Worm (Caenorhabditis elegans) whole organism, early embryonic: ENCODE data around the gene ivd-1.

Experiments
- B0310.2 ChIP-seq: sonication (generic microtip); optimal IDR thresholded peaks from 2 replicates; lab custom pipeline; 2016; ENCODE audit warnings: mild to moderate bottlenecking, missing genetic modification characterization, missing compliant biosample characterization
- F13C5.2 ChIP-seq: sonication (generic microtip); optimal IDR thresholded peaks from 2 replicates; lab custom pipeline; 2017; ENCODE audit warnings: mild to moderate bottlenecking, missing genetic modification characterization, inconsistent platforms, missing compliant biosample characterization
- aly-1 ChIP-seq: sonication (generic microtip); optimal IDR thresholded peaks from 2 replicates; lab custom pipeline; 2016; ENCODE audit warnings: missing genetic modification characterization, missing compliant biosample characterization
- ama-1 ChIP-seq: fragments of 150-350 bp; optimal IDR thresholded peaks from 2 replicates; lab custom pipeline; 2014
- ceh-13 ChIP-seq: fragments of 200-800 bp; sonication (Bioruptor generic); optimal IDR thresholded peaks from 2 replicates; lab custom pipeline; 2018; ENCODE audit warnings: mild to moderate bottlenecking, missing genetic modification characterization, missing compliant biosample characterization
- ceh-36 ChIP-seq: sonication (generic microtip); optimal IDR thresholded peaks from 2 replicates; lab custom pipeline; 2016; ENCODE audit warnings: missing genetic modification characterization, inconsistent platforms, missing compliant biosample characterization
- ets-7 ChIP-seq: sonication (generic microtip); optimal IDR thresholded peaks from 2 replicates; lab custom pipeline; 2016; ENCODE audit warnings: missing genotype, missing genetic modification characterization, missing compliant biosample characterization
- flt-1 ChIP-seq: fragments of 200-800 bp; sonication (Bioruptor generic); IDR thresholded peaks from 2 replicates; pipeline ENCODE4 v1.3.6; 2022; ENCODE audit warnings: missing genetic modification characterization, missing compliant biosample characterization
- hmbx-1 ChIP-seq: sonication (generic microtip); optimal IDR thresholded peaks from 2 replicates; lab custom pipeline; 2016; ENCODE audit warnings: mild to moderate bottlenecking, missing genetic modification characterization, missing compliant biosample characterization
- hmg-4 ChIP-seq: fragments of 200-800 bp; sonication (Bioruptor generic); optimal IDR thresholded peaks from 2 replicates; lab custom pipeline; 2018; ENCODE audit warnings: mild to moderate bottlenecking, missing genetic modification characterization, missing compliant biosample characterization
- hnd-1 ChIP-seq: sonication (generic microtip); optimal IDR thresholded peaks from 2 replicates; lab custom pipeline; 2016; ENCODE audit warnings: missing genetic modification characterization, missing compliant biosample characterization
- pes-1 ChIP-seq: fragments of 200-800 bp; sonication (Bioruptor generic); IDR thresholded peaks from 2 replicates; pipeline ENCODE4 v1.3.6; 2022; ENCODE audit warnings: missing genetic modification reagents, missing genetic modification characterization, missing compliant biosample characterization
- scrt-1 ChIP-seq: fragments of 200-800 bp; sonication (Bioruptor generic); IDR thresholded peaks from 2 replicates; pipeline ENCODE4 v1.3.6; 2022; ENCODE audit warnings: missing genetic modification characterization, missing compliant biosample characterization
- sea-1 ChIP-seq: fragments of 200-800 bp; sonication (Bioruptor generic); conservative IDR thresholded peaks from 2 replicates; pipeline ENCODE4 v1.3.6; 2022; ENCODE audit warnings: missing genetic modification characterization, missing compliant biosample characterization
- tbx-11 ChIP-seq: fragments of 200-800 bp; sonication (Bioruptor generic); IDR thresholded peaks from 2 replicates; pipeline ENCODE4 v1.3.6; 2022; ENCODE audit warnings: missing genetic modification characterization, missing compliant biosample characterization
- tbx-37 ChIP-seq: fragments of 200-800 bp; sonication (Bioruptor generic); conservative IDR thresholded peaks from 2 replicates; pipeline ENCODE4 v1.3.6; 2022; ENCODE audit warnings: missing genetic modification reagents, missing genetic modification characterization, missing compliant biosample characterization
- tra-4 ChIP-seq: sonication (generic microtip); optimal IDR thresholded peaks from 2 replicates; lab custom pipeline; 2017; ENCODE audit warnings: missing genetic modification characterization, missing compliant biosample characterization

Gene ivd-1

ce11 chrIV:5088814-5089322 lies at the start of gene ivd-1:
Gene ivd-1, minus strand, starts transcription at chrIV:5088864.
- TF ChIP-seq tbx-11 (no peak), ets-7 (tag; lab: Kevin White, UChicago) (no peak), ceh-36 (tag; lab: Kevin White, UChicago) (no peak), sea-1 (no peak), scrt-1 (no peak), B0310.2 (no peak), flt-1 (GFP tag; lab: Robert Waterston, UW) (no peak), tra-4 (no peak), hmbx-1 (no peak), ama-1 (lab: Kevin White, UChicago) (no peak), aly-1 (no peak), F13C5.2 (tag; lab: Kevin White, UChicago) (no peak), pes-1 (GFP tag; lab: Robert Waterston, UW) (no peak), hnd-1 (no peak), tbx-37 (no peak), hmg-4 (no peak), ceh-13 (GFP tag; lab: Kevin White, UChicago) (no peak)

- TF ChIP-seq tra-4 = no peak
- TF ChIP-seq F13C5.2 (tag; lab: Kevin White, UChicago) = no peak
- no peak for TF ChIP-seq ceh-36 (tag; lab: Kevin White, UChicago)
- no peak for TF ChIP-seq hmg-4
- no peak for TF ChIP-seq hnd-1
- TF ChIP-seq aly-1 = no peak
- no peak for TF ChIP-seq ets-7 (tag; lab: Kevin White, UChicago)
- no peak for TF ChIP-seq B0310.2
- TF ChIP-seq scrt-1 = no peak
- TF ChIP-seq hmbx-1 = no peak
- no peak for TF ChIP-seq ceh-13 (GFP tag; lab: Kevin White, UChicago)
Measured at ce11 chrIV:5137809-5138208, 49.1 kb upstream of the ivd-1 start.

ce11 chrIV:5136523-5136922 lies 47.9 kb upstream of the ivd-1 start:
- no peak for TF ChIP-seq hmg-4
- no peak for TF ChIP-seq hmbx-1
- no peak for TF ChIP-seq ama-1 (lab: Kevin White, UChicago)
- peak; percentile 25 for TF ChIP-seq ceh-36 (tag; lab: Kevin White, UChicago)
- no peak for TF ChIP-seq ceh-13 (GFP tag; lab: Kevin White, UChicago)
- TF ChIP-seq aly-1 = no peak

ce11 chrIV:5134798-5135197 lies 46.1 kb upstream of the ivd-1 start:
- no peak for TF ChIP-seq ceh-13 (GFP tag; lab: Kevin White, UChicago)
- no peak for TF ChIP-seq F13C5.2 (tag; lab: Kevin White, UChicago)
- TF ChIP-seq pes-1 (GFP tag; lab: Robert Waterston, UW) = no peak
- TF ChIP-seq hmbx-1 = no peak
- no peak for TF ChIP-seq scrt-1
- no peak for TF ChIP-seq ama-1 (lab: Kevin White, UChicago)
- no peak for TF ChIP-seq ceh-36 (tag; lab: Kevin White, UChicago)
- no peak for TF ChIP-seq B0310.2
- no peak for TF ChIP-seq sea-1

- no peak for TF ChIP-seq ceh-36 (tag; lab: Kevin White, UChicago)
- no peak for TF ChIP-seq F13C5.2 (tag; lab: Kevin White, UChicago)
- no peak for TF ChIP-seq ceh-13 (GFP tag; lab: Kevin White, UChicago)
- no peak for TF ChIP-seq tbx-37
Measured at ce11 chrIV:5133791-5134370, 45.2 kb upstream of the ivd-1 start.

ce11 chrIV:5131781-5132180 lies 43.1 kb upstream of the ivd-1 start:
- TF ChIP-seq tbx-37 (no peak), ceh-13 (GFP tag; lab: Kevin White, UChicago) (no peak), pes-1 (GFP tag; lab: Robert Waterston, UW) (no peak), hnd-1 (no peak), tra-4 (no peak), scrt-1 (no peak), sea-1 (no peak), flt-1 (GFP tag; lab: Robert Waterston, UW) (no peak), F13C5.2 (tag; lab: Kevin White, UChicago) (no peak), ama-1 (lab: Kevin White, UChicago) (no peak), hmg-4 (no peak), ceh-36 (tag; lab: Kevin White, UChicago) (no peak), B0310.2 (no peak), tbx-11 (no peak), ets-7 (tag; lab: Kevin White, UChicago) (no peak), aly-1 (no peak)

ce11 chrIV:5121995-5122394 lies 33.3 kb upstream of the ivd-1 start, which contains the start of gene tkr-3:
Gene tkr-3, minus strand, starts transcription at chrIV:5122095.
- TF ChIP-seq scrt-1 (no peak), ets-7 (tag; lab: Kevin White, UChicago) (no peak), hmbx-1 (no peak), tbx-11 (no peak), hnd-1 (no peak), sea-1 (no peak), ceh-13 (GFP tag; lab: Kevin White, UChicago) (no peak), tbx-37 (no peak), aly-1 (no peak), F13C5.2 (tag; lab: Kevin White, UChicago) (no peak), B0310.2 (no peak), ama-1 (lab: Kevin White, UChicago) (no peak), hmg-4 (no peak)

- no peak for TF ChIP-seq ets-7 (tag; lab: Kevin White, UChicago)
- TF ChIP-seq flt-1 (GFP tag; lab: Robert Waterston, UW) = no peak
- TF ChIP-seq ceh-36 (tag; lab: Kevin White, UChicago) = no peak
- no peak for TF ChIP-seq aly-1
- no peak for TF ChIP-seq sea-1
- TF ChIP-seq scrt-1 = no peak
- no peak for TF ChIP-seq hmg-4
- TF ChIP-seq tbx-11 = no peak
- TF ChIP-seq ceh-13 (GFP tag; lab: Kevin White, UChicago) = no peak
- TF ChIP-seq F13C5.2 (tag; lab: Kevin White, UChicago) = no peak
- TF ChIP-seq ama-1 (lab: Kevin White, UChicago) = no peak
- TF ChIP-seq B0310.2 = no peak
- no peak for TF ChIP-seq hnd-1
- no peak for TF ChIP-seq tbx-37
- TF ChIP-seq pes-1 (GFP tag; lab: Robert Waterston, UW) = no peak
- TF ChIP-seq hmbx-1 = no peak
- TF ChIP-seq tra-4 = no peak
Measured at ce11 chrIV:5111533-5111932, 22.9 kb upstream of the ivd-1 start, which contains the start of gene AC7.3. Gene AC7.3, plus strand, starts transcription at chrIV:5111833.
